Fruit fly (Drosophila melanogaster) whole organism, embryonic: Measurements from ENCODE around the gene Mgat4a.

Experiments
- ATbp ChIP-seq: fragments of 200-800 bp; sonication (Bioruptor generic); optimal IDR thresholded peaks from 2 replicates; lab custom pipeline; 2017; ENCODE audit warnings: missing biosample characterization, mild to moderate bottlenecking, missing genetic modification characterization, missing genetic modification reagents
- Aef1 ChIP-seq: fragments of 200-800 bp; sonication (Bioruptor generic); IDR thresholded peaks from 3 replicates; pipeline ENCODE4 v1.3.6; 2022; ENCODE audit warnings: missing biosample characterization, missing genetic modification characterization
- Bdp1 ChIP-seq: fragments of 200-800 bp; sonication (Bioruptor generic); optimal IDR thresholded peaks from 3 replicates; lab custom pipeline; 2016; ENCODE audit warnings: missing biosample characterization, missing genetic modification characterization
- CG10321 ChIP-seq: fragments of 200-800 bp; sonication (Bioruptor generic); IDR thresholded peaks from 2 replicates; pipeline ENCODE4 v1.3.6; 2022; ENCODE audit warnings: missing biosample characterization, missing genetic modification characterization
- CG10543 ChIP-seq: fragments of 200-800 bp; sonication (Bioruptor generic); optimal IDR thresholded peaks from 3 replicates; lab custom pipeline; 2017; ENCODE audit warnings: missing biosample characterization, mild to moderate bottlenecking, missing genetic modification characterization, moderate library complexity
- CG10959 ChIP-seq: fragments of 200-800 bp; sonication (Bioruptor generic); IDR thresholded peaks from 2 replicates; pipeline ENCODE4 v1.3.6; 2022; ENCODE audit warnings: missing biosample characterization, missing genetic modification characterization
- CG14014 ChIP-seq: fragments of 200-800 bp; sonication (Bioruptor generic); IDR thresholded peaks from 2 replicates; pipeline ENCODE4 v1.3.6; 2022; ENCODE audit warnings: missing biosample characterization, missing genetic modification characterization
- CG14710 ChIP-seq: fragments of 200-800 bp; sonication (Bioruptor generic); optimal IDR thresholded peaks from 3 replicates; lab custom pipeline; 2019; ENCODE audit warnings: missing biosample characterization, mild to moderate bottlenecking, missing genetic modification characterization, moderate library complexity
- CG15073 ChIP-seq: fragments of 200-800 bp; sonication (Bioruptor generic); optimal IDR thresholded peaks from 2 replicates; lab custom pipeline; 2016; ENCODE audit warnings: missing biosample characterization, missing genetic modification characterization
- CG1647 ChIP-seq: fragments of 200-800 bp; sonication (Bioruptor generic); optimal IDR thresholded peaks from 3 replicates; lab custom pipeline; 2016; ENCODE audit warnings: missing biosample characterization, missing genetic modification characterization
- CG16815 ChIP-seq: fragments of 200-800 bp; sonication (Bioruptor generic); optimal IDR thresholded peaks from 3 replicates; lab custom pipeline; 2017; ENCODE audit warnings: missing biosample characterization, mild to moderate bottlenecking, missing genetic modification characterization
- CG18764 ChIP-seq: fragments of 200-800 bp; sonication (Bioruptor generic); optimal IDR thresholded peaks from 3 replicates; lab custom pipeline; 2016; ENCODE audit warnings: missing biosample characterization, missing genetic modification characterization
- CG30403 ChIP-seq: fragments of 200-800 bp; sonication (Bioruptor generic); optimal IDR thresholded peaks from 3 replicates; lab custom pipeline; 2016; ENCODE audit warnings: missing biosample characterization, missing genetic modification characterization
- CG32767 ChIP-seq: fragments of 200-800 bp; sonication (Bioruptor generic); IDR thresholded peaks from 2 replicates; pipeline ENCODE4 v1.3.6; 2022; ENCODE audit warnings: missing biosample characterization, missing genetic modification characterization
- CG4854 ChIP-seq: fragments of 200-800 bp; sonication (Bioruptor generic); optimal IDR thresholded peaks from 2 replicates; lab custom pipeline; 2016; ENCODE audit warnings: missing biosample characterization, missing genetic modification characterization, inconsistent platforms
- CG7357 ChIP-seq: fragments of 200-800 bp; sonication (Bioruptor generic); IDR thresholded peaks from 3 replicates; pipeline ENCODE4 v1.3.6; 2022; ENCODE audit warnings: missing biosample characterization, missing genetic modification characterization
- CG7372 ChIP-seq: fragments of 200-800 bp; sonication (Bioruptor generic); IDR thresholded peaks from 2 replicates; pipeline ENCODE4 v1.3.6; 2022; ENCODE audit warnings: missing biosample characterization, missing genetic modification characterization
- CG7745 ChIP-seq: fragments of 200-800 bp; sonication (Bioruptor generic); optimal IDR thresholded peaks from 2 replicates; lab custom pipeline; 2018; ENCODE audit warnings: missing biosample characterization, mild to moderate bottlenecking, missing genetic modification characterization, moderate library complexity
- CG9437 ChIP-seq: fragments of 200-800 bp; sonication (Bioruptor generic); optimal IDR thresholded peaks from 2 replicates; lab custom pipeline; 2018; ENCODE audit warnings: missing biosample characterization, mild to moderate bottlenecking, missing genetic modification characterization
- CoRest ChIP-seq: fragments of 200-800 bp; sonication (Bioruptor generic); optimal IDR thresholded peaks from 3 replicates; lab custom pipeline; 2018; ENCODE audit warnings: missing biosample characterization, mild to moderate bottlenecking, missing genetic modification characterization, moderate library complexity
- CrebB ChIP-seq: fragments of 200-800 bp; sonication (Bioruptor generic); optimal IDR thresholded peaks from 3 replicates; lab custom pipeline; 2018; ENCODE audit warnings: missing biosample characterization, mild to moderate bottlenecking, missing genetic modification characterization
- Dfd ChIP-seq, 2 experiments: fragments of >200 bp; optimal IDR thresholded peaks; 2 replicates each; lab custom pipeline; 2017; ENCODE audit warnings: missing biosample characterization in 2 of 2, missing genetic modification characterization in 2 of 2
- HLHmδ ChIP-seq: fragments of 200-800 bp; sonication (Bioruptor generic); optimal IDR thresholded peaks from 2 replicates; lab custom pipeline; 2018; ENCODE audit warnings: missing biosample characterization, mild to moderate bottlenecking, missing genetic modification characterization, moderate library complexity
- Hr39 ChIP-seq: fragments of >200 bp; optimal IDR thresholded peaks from 2 replicates; lab custom pipeline; 2017
- Jarid2 ChIP-seq: fragments of 200-800 bp; sonication (Bioruptor generic); optimal IDR thresholded peaks from 3 replicates; lab custom pipeline; 2017; ENCODE audit warnings: mild to moderate bottlenecking, missing biosample characterization, missing genetic modification reagents, missing genetic modification characterization
- Myb ChIP-seq: fragments of 200-800 bp; sonication (Bioruptor generic); optimal IDR thresholded peaks from 2 replicates; lab custom pipeline; 2016; ENCODE audit warnings: missing biosample characterization, missing genetic modification characterization
- NC2β ChIP-seq: fragments of 200-800 bp; sonication (Bioruptor generic); optimal IDR thresholded peaks from 2 replicates; lab custom pipeline; 2016; ENCODE audit warnings: missing biosample characterization, missing genetic modification characterization
- NK7.1 ChIP-seq: fragments of 200-800 bp; sonication (Bioruptor generic); optimal IDR thresholded peaks from 3 replicates; lab custom pipeline; 2016; ENCODE audit warnings: missing biosample characterization, missing genetic modification characterization
- Neu2 ChIP-seq: fragments of 200-800 bp; sonication (Bioruptor generic); optimal IDR thresholded peaks from 3 replicates; lab custom pipeline; 2016; ENCODE audit warnings: missing biosample characterization, missing genetic modification characterization, borderline replicate concordance
- Nf-YB ChIP-seq: fragments of 200-800 bp; sonication (Bioruptor generic); optimal IDR thresholded peaks from 3 replicates; lab custom pipeline; 2019; ENCODE audit warnings: missing biosample characterization, mild to moderate bottlenecking, missing genetic modification characterization, moderate library complexity
- Oaz ChIP-seq: fragments of 200-800 bp; sonication (Bioruptor generic); IDR thresholded peaks from 2 replicates; pipeline ENCODE4 v1.3.6; 2022; ENCODE audit warnings: missing biosample characterization, missing genetic modification characterization
- Optix ChIP-seq: fragments of 200-800 bp; sonication (Bioruptor generic); IDR thresholded peaks from 3 replicates; pipeline ENCODE4 v1.3.6; 2022; ENCODE audit warnings: missing biosample characterization, missing genetic modification characterization
- Side ChIP-seq: fragments of 200-800 bp; sonication (Bioruptor generic); optimal IDR thresholded peaks from 2 replicates; lab custom pipeline; 2016; ENCODE audit warnings: missing biosample characterization, missing genetic modification characterization
- Sry-δ ChIP-seq: fragments of 200-800 bp; sonication (Bioruptor generic); optimal IDR thresholded peaks from 2 replicates; lab custom pipeline; 2016; ENCODE audit warnings: missing biosample characterization, missing genetic modification characterization
- Xrp1 ChIP-seq: fragments of 200-800 bp; sonication (Bioruptor generic); IDR thresholded peaks from 2 replicates; pipeline ENCODE4 v1.3.6; 2022; ENCODE audit warnings: missing biosample characterization, missing genetic modification characterization
- YL-1 ChIP-seq: fragments of 200-800 bp; sonication (Bioruptor generic); optimal IDR thresholded peaks from 3 replicates; lab custom pipeline; 2017; ENCODE audit warnings: missing biosample characterization, mild to moderate bottlenecking, missing genetic modification characterization
- bcd ChIP-seq: fragments of 200-800 bp; sonication (Bioruptor generic); optimal IDR thresholded peaks from 2 replicates; lab custom pipeline; 2017; ENCODE audit warnings: missing biosample characterization, mild to moderate bottlenecking, missing genetic modification characterization
- chm ChIP-seq: fragments of 200-800 bp; sonication (Bioruptor generic); IDR thresholded peaks from 2 replicates; pipeline ENCODE4 v1.3.6; 2022; ENCODE audit warnings: missing biosample characterization, missing genetic modification characterization
- grau ChIP-seq: fragments of 200-800 bp; optimal IDR thresholded peaks from 3 replicates; lab custom pipeline; 2019; ENCODE audit warnings: missing biosample characterization, mild to moderate bottlenecking, missing genetic modification characterization, moderate library complexity
- hth ChIP-seq: fragments of >200 bp; optimal IDR thresholded peaks from 2 replicates; lab custom pipeline; 2017; ENCODE audit warnings: inconsistent platforms
- kah ChIP-seq: fragments of 200-800 bp; sonication (Bioruptor generic); optimal IDR thresholded peaks from 2 replicates; lab custom pipeline; 2018; ENCODE audit warnings: missing biosample characterization, mild to moderate bottlenecking, missing genetic modification characterization
- lbe ChIP-seq: fragments of 200-800 bp; sonication (Bioruptor generic); optimal IDR thresholded peaks from 2 replicates; lab custom pipeline; 2016; ENCODE audit warnings: missing biosample characterization, mild to moderate bottlenecking, missing genetic modification characterization
- oc ChIP-seq: fragments of 200-800 bp; sonication (Bioruptor generic); optimal IDR thresholded peaks from 2 replicates; lab custom pipeline; 2018; ENCODE audit warnings: missing biosample characterization, mild to moderate bottlenecking, missing genetic modification characterization, moderate library complexity
- peb ChIP-seq: fragments of 200-800 bp; sonication (Bioruptor generic); IDR thresholded peaks from 2 replicates; pipeline ENCODE4 v1.3.6; 2022; ENCODE audit warnings: missing biosample characterization, missing genetic modification characterization
- pfk ChIP-seq: fragments of 200-800 bp; sonication (Bioruptor generic); optimal IDR thresholded peaks from 2 replicates; lab custom pipeline; 2018; ENCODE audit warnings: missing biosample characterization, mild to moderate bottlenecking, missing genetic modification characterization, moderate library complexity
- rib ChIP-seq: fragments of 200-800 bp; sonication (Bioruptor generic); IDR thresholded peaks from 2 replicates; pipeline ENCODE4 v1.3.6; 2022; ENCODE audit warnings: missing biosample characterization, missing genetic modification characterization
- ro ChIP-seq: fragments of 200-800 bp; sonication (Bioruptor generic); IDR thresholded peaks from 2 replicates; pipeline ENCODE4 v1.3.6; 2022; ENCODE audit warnings: missing biosample characterization, missing genetic modification characterization
- slou ChIP-seq: fragments of 200-800 bp; sonication (Bioruptor generic); optimal IDR thresholded peaks from 3 replicates; lab custom pipeline; 2016; ENCODE audit warnings: missing biosample characterization, missing genetic modification characterization
- sob ChIP-seq: fragments of 200-800 bp; sonication (Bioruptor generic); IDR thresholded peaks from 2 replicates; pipeline ENCODE4 v1.3.6; 2022; ENCODE audit warnings: missing biosample characterization, missing genetic modification characterization
- tgo ChIP-seq: fragments of 200-800 bp; sonication (Bioruptor generic); IDR thresholded peaks from 3 replicates; pipeline ENCODE4 v1.3.6; 2022; ENCODE audit warnings: missing biosample characterization, missing genetic modification characterization
- trem ChIP-seq: fragments of 200-800 bp; optimal IDR thresholded peaks from 3 replicates; lab custom pipeline; 2019; ENCODE audit warnings: missing biosample characterization, mild to moderate bottlenecking, missing genetic modification characterization, moderate library complexity

Mgat4a gene

DNA sequence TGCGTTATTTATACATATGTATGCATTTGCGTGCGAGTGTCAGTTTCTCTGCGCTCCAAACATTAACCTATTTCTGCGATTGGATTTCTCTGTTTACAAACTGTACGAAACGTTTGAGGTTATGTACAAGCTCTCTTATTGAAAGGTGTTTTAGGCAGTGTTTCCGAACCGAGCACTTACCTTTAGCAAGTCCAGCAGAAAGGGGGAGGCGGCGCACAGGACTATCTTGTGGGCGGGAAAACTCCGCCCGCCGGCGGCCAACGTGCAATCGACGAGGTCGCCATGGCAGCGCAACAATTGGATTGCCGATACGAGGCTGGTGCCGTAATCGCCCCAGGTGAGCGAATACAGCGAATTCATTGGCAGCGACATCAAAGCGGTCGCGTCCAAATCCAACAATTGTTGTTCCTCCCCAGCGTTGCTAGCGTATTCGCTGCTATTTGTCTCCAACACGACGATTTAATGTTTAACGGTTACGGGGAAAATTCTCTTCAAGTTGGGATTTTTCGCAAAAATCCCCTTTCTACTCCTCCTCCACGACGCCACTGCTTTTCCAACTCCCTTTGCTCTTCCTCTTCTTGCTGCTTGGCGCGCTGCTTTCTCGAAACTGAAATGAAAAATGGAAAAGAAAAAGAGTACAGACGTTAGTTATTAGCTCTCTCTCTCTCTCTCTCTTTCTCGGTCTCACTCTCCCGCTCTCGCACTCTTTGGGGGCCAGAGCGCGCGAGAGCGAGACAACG is 4.9 kb upstream of the Mgat4a start (continued):
- TF ChIP-seq sob (GFP tag; lab: Robert Waterston, UW), result peak; percentile 90
- peak; percentile 83 for TF ChIP-seq CG16815 (GFP tag; lab: Kevin White, UChicago)
- TF ChIP-seq CG15073 (GFP tag; lab: Kevin White, UChicago), result no peak
- TF ChIP-seq Nf-YB (GFP tag; lab: Kevin White, UChicago), result peak; percentile 62
- TF ChIP-seq CG14014 (GFP tag; lab: Robert Waterston, UW), result peak; percentile 92
- no peak for TF ChIP-seq pfk (GFP tag; lab: Kevin White, UChicago)
- TF ChIP-seq CrebB (tag; lab: Kevin White, UChicago), result peak; percentile 64
- peak; percentile 88 for TF ChIP-seq peb
- peak; percentile 52 for TF ChIP-seq HLHmδ (GFP tag; lab: Kevin White, UChicago)
- peak; percentile 85 for TF ChIP-seq Myb (GFP tag; lab: Kevin White, UChicago)
- TF ChIP-seq Optix, result peak; percentile 92
- TF ChIP-seq chm, result peak; percentile 75
- TF ChIP-seq Side, result peak; percentile 82
- TF ChIP-seq NK7.1 (GFP tag; lab: Kevin White, UChicago), result peak; percentile 84
- no peak for TF ChIP-seq Dfd (GFP tag; optimal IDR thresholded peaks at IDR 0.05; lab: Kevin White, UChicago)
- TF ChIP-seq tgo (GFP tag; lab: Robert Waterston, UW), result peak; percentile 89
- peak; percentile 80 for TF ChIP-seq CG18764 (GFP tag; lab: Kevin White, UChicago)
- TF ChIP-seq oc (tag; lab: Kevin White, UChicago), result peak; percentile 82
- peak; percentile 87 for TF ChIP-seq CoRest
- peak; percentile 86 for TF ChIP-seq ATbp (GFP tag; lab: Kevin White, UChicago)
- peak; percentile 89 for TF ChIP-seq CG7372 (GFP tag; lab: Robert Waterston, UW)
- TF ChIP-seq bcd (GFP tag; lab: Kevin White, UChicago), result peak; percentile 92
- TF ChIP-seq NC2β (GFP tag; lab: Kevin White, UChicago), result peak; percentile 67
- TF ChIP-seq Neu2 (GFP tag; lab: Kevin White, UChicago), result peak; percentile 51
- no peak for TF ChIP-seq Hr39 (lab: Kevin White, UChicago)
- TF ChIP-seq CG30403 (GFP tag; lab: Kevin White, UChicago), result peak; percentile 91
- peak; percentile 79; the same call in 1 of the 2 replicates for TF ChIP-seq CG32767
- TF ChIP-seq Aef1 (GFP tag; lab: Robert Waterston, UW), result peak; percentile 89
- peak; percentile 96 for TF ChIP-seq rib (GFP tag; lab: Robert Waterston, UW)
- TF ChIP-seq lbe, result peak; percentile 66
- TF ChIP-seq YL-1 (GFP tag; lab: Kevin White, UChicago), result peak; percentile 24
- peak; percentile 66 for TF ChIP-seq CG9437 (GFP tag; lab: Kevin White, UChicago)
- peak; percentile 81 for TF ChIP-seq CG7357 (GFP tag; lab: Robert Waterston, UW)
- peak; percentile 88 for TF ChIP-seq Xrp1
- peak; percentile 79 for TF ChIP-seq CG1647
- TF ChIP-seq slou (GFP tag; lab: Kevin White, UChicago), result peak; percentile 76
- TF ChIP-seq Jarid2 (GFP tag; lab: Kevin White, UChicago), result peak; percentile 81
- peak; percentile 45 for TF ChIP-seq CG14710
- TF ChIP-seq ro (GFP tag; lab: Robert Waterston, UW), result peak; percentile 69
- TF ChIP-seq Sry-δ (GFP tag; lab: Kevin White, UChicago), result peak; percentile 46
- TF ChIP-seq Bdp1 (GFP tag; lab: Kevin White, UChicago), result peak; percentile 80
- TF ChIP-seq hth (lab: Kevin White, UChicago), result no peak
- peak; percentile 73 for TF ChIP-seq CG4854
- TF ChIP-seq CG7745 (tag; lab: Kevin White, UChicago), result no peak
- peak; percentile 85 for TF ChIP-seq Oaz (GFP tag; lab: Robert Waterston, UW)
- TF ChIP-seq grau (tag; lab: Kevin White, UChicago), result peak; percentile 85
- TF ChIP-seq CG10959 (GFP tag; lab: Robert Waterston, UW), result peak; percentile 55; the same call in 1 of the 2 replicates
- TF ChIP-seq CG10543 (GFP tag; lab: Kevin White, UChicago), result peak; percentile 73
- TF ChIP-seq trem (tag; lab: Kevin White, UChicago), result peak; percentile 26
- peak; percentile 93 for TF ChIP-seq CG10321
- peak; percentile 39 for TF ChIP-seq kah
